Worm (Caenorhabditis elegans) whole organism, young adult: ENCODE data around the gene F35F10.1.

Source experiments
- B0336.3 ChIP-seq: fragments of 200-800 bp; sonication (Bioruptor generic); IDR thresholded peaks from 2 replicates; pipeline ENCODE4 v1.3.6; 2022; ENCODE audit warnings: missing genetic modification characterization, missing compliant biosample characterization
- pha-4 ChIP-seq: fragments of 150-350 bp; sonication (generic microtip); optimal IDR thresholded peaks from 2 replicates; lab custom pipeline; 2014; ENCODE audit warnings: missing biosample characterization, missing genetic modification reagents, missing genetic modification characterization

- TF ChIP-seq B0336.3 (GFP tag; lab: Robert Waterston, UW) (no peak), pha-4 (tag; lab: Kevin White, UChicago) (no peak)
Measured at ce11 chrV:3308169-3308568, 7.9 kb upstream of the F35F10.1 start, which contains the start of gene srbc-3.
